Fruit fly (Drosophila melanogaster): ENCODE measurements around the gene CG4582.
A peak's percentile ranks its signal among the peaks of the same experiment; 100 is the strongest.

Gene CG4582

DNA sequence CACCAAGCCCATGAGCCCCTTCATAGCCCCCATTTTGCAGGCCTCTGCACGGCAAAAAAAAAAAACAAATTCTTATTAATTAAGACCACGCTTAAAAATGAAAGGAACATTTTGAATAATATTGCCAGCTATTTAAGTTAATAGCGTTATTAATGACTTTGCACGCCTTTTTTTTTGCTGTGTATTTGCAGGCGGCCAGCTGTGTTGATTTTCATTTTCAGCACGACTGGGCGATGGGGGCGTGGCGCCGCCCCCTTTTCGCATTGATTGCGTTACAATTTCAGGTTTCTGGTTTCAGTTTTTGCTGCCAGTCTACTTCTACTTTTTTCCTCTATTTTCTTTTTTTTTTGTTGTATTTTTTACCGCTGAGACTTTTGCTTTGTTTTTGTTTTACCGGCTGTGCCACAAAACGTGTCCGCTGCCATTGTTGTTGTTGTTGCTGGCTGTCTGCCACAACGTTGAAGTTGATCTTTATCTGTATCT lies 51.0 kb downstream of the CG4582 start (continued):
- TF ChIP-seq C15 (GFP tag; IDR thresholded peaks at IDR 0.05): no peak
- peak; percentile 37 for TF ChIP-seq Xbp1 (GFP tag; optimal IDR thresholded peaks at IDR 0.05)
- TF ChIP-seq org-1 (GFP tag; optimal IDR thresholded peaks at IDR 0.05): no peak
- TF ChIP-seq cwo (GFP tag; optimal IDR thresholded peaks at IDR 0.05): peak; percentile 15
- peak; percentile 73 for TF ChIP-seq ci (GFP tag; IDR thresholded peaks at IDR 0.05)
- no peak for TF ChIP-seq CG43689 (GFP tag; IDR thresholded peaks at IDR 0.05)
- TF ChIP-seq ham (GFP tag; IDR thresholded peaks at IDR 0.05): no peak
- TF ChIP-seq CG8290 (GFP tag; optimal IDR thresholded peaks at IDR 0.05): no peak
- peak in 1 of 2 experiments; percentile 1 for TF ChIP-seq CG8290 (tag; optimal IDR thresholded peaks at IDR 0.05)
- TF ChIP-seq CG34422 (GFP tag; IDR thresholded peaks at IDR 0.05): 0 out of 3 replicates have a peak, but pooled peaks have one; percentile 37
- TF ChIP-seq Dip2 (GFP tag; IDR thresholded peaks at IDR 0.05): no peak
- no peak for TF ChIP-seq gcm (GFP tag; optimal IDR thresholded peaks at IDR 0.05)
- TF ChIP-seq Hand (GFP tag; optimal IDR thresholded peaks at IDR 0.05): no peak
- no peak for TF ChIP-seq MBD-R2 (GFP tag; IDR thresholded peaks at IDR 0.05)
- TF ChIP-seq gsb-n (tag; optimal IDR thresholded peaks at IDR 0.05): no peak
- no peak for TF ChIP-seq abd-A (tag; optimal IDR thresholded peaks at IDR 0.05)
- TF ChIP-seq Optix (GFP tag; IDR thresholded peaks at IDR 0.05): 0 out of 3 replicates have a peak, but pooled peaks have one; percentile 11
- TF ChIP-seq HLHmδ (GFP tag; optimal IDR thresholded peaks at IDR 0.05): no peak
- no peak for TF ChIP-seq CG17361 (GFP tag; IDR thresholded peaks at IDR 0.05)
- no peak for TF ChIP-seq kah (GFP tag; optimal IDR thresholded peaks at IDR 0.05)
- TF ChIP-seq gem (tag; optimal IDR thresholded peaks at IDR 0.05): peak; percentile 49
- no peak for TF ChIP-seq D19B (GFP tag; optimal IDR thresholded peaks at IDR 0.05)
- TF ChIP-seq CG9817 (tag; optimal IDR thresholded peaks at IDR 0.05): no peak
- TF ChIP-seq CG8944 (GFP tag; optimal IDR thresholded peaks at IDR 0.05): peak; percentile 15
- no peak for TF ChIP-seq Scr (GFP tag; IDR thresholded peaks at IDR 0.05; ENCODE audit: partially characterized antibody)
- no peak for TF ChIP-seq bigmax (GFP tag; optimal IDR thresholded peaks at IDR 0.05)
- TF ChIP-seq pho (GFP tag; optimal IDR thresholded peaks at IDR 0.05): no peak
- TF ChIP-seq HmgD (GFP tag; optimal IDR thresholded peaks at IDR 0.05): no peak
- TF ChIP-seq stc (GFP tag; IDR thresholded peaks at IDR 0.05): 0 out of 2 replicates have a peak, but pooled peaks have one; percentile 26
- TF ChIP-seq Stat92E (GFP tag; optimal IDR thresholded peaks at IDR 0.05): no peak
- TF ChIP-seq CG17385 (GFP tag; optimal IDR thresholded peaks at IDR 0.05): no peak
- TF ChIP-seq CG3065 (GFP tag; optimal IDR thresholded peaks at IDR 0.05): no peak
- TF ChIP-seq CG10209 (GFP tag; optimal IDR thresholded peaks at IDR 0.05): no peak
- TF ChIP-seq emc (GFP tag; optimal IDR thresholded peaks at IDR 0.05): no peak
- TF ChIP-seq CG16813 (GFP tag; IDR thresholded peaks at IDR 0.05; ENCODE audit: partially characterized antibody): no peak
- TF ChIP-seq CG15601 (tag; optimal IDR thresholded peaks at IDR 0.05): no peak
- TF ChIP-seq Kr (GFP tag; optimal IDR thresholded peaks at IDR 0.05): no peak
- 0 out of 2 replicates have a peak, but pooled peaks have one; percentile 25 for TF ChIP-seq Lim3 (GFP tag; IDR thresholded peaks at IDR 0.05)
- no peak for TF ChIP-seq Bdp1 (GFP tag; optimal IDR thresholded peaks at IDR 0.05)
- no peak for TF ChIP-seq CG13775 (GFP tag; optimal IDR thresholded peaks at IDR 0.05)
- TF ChIP-seq ato (GFP tag; IDR thresholded peaks at IDR 0.05; ENCODE audit: partially characterized antibody): no peak
- no peak for TF ChIP-seq CG11560 (tag; IDR thresholded peaks at IDR 0.05)
- no peak for TF ChIP-seq CG16863 (GFP tag; optimal IDR thresholded peaks at IDR 0.05)
- TF ChIP-seq Oaz (GFP tag; IDR thresholded peaks at IDR 0.05): no peak
- TF ChIP-seq CG8478 (optimal IDR thresholded peaks at IDR 0.05): no peak
- TF ChIP-seq Tbp (GFP tag; optimal IDR thresholded peaks at IDR 0.05): no peak
- no peak for TF ChIP-seq CG3163 (GFP tag; optimal IDR thresholded peaks at IDR 0.05)
- TF ChIP-seq trh (GFP tag; optimal IDR thresholded peaks at IDR 0.05): no peak
- no peak for TF ChIP-seq CG10543 (GFP tag; optimal IDR thresholded peaks at IDR 0.05)
- peak; percentile 51 for TF ChIP-seq dmrt99B (tag; optimal IDR thresholded peaks at IDR 0.05)
- peak; percentile 62 for TF ChIP-seq CG32532 (GFP tag; IDR thresholded peaks at IDR 0.05)
- TF ChIP-seq croc (GFP tag; conservative IDR thresholded peaks at IDR 0.05): peak; percentile 29; the same call in 2 of the 3 replicates
